Fruit fly (Drosophila melanogaster): ENCODE data around the gene CG18731.

CG18731 gene

DNA sequence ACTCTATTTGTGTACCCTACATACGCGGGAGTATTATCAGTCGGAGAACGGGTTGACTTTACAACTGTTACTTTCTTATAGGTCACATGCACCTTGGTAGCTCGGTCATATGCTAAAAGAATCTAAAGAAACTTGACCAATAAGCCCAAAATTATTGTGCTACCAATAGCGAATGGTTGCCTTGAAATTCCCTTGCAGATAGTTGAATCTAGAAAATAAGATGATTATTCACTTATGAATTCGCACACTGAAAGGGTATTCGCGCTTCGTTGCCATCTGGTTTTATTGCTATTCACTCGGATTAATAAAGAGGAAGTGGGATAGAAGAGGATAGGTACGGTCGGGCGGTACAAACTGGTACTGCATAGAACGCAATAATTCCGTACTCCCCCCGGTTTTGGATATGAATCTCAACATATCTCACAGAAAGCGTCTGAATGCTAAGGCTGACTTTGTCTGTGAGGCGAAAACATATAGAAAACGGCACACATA is 49.1 kb downstream of the CG18731 start (continued):
- peak; percentile 55 for TF ChIP-seq CG15011 (GFP tag; optimal IDR thresholded peaks at IDR 0.05)
- peak; percentile 70; the same call in 2 of the 3 replicates for TF ChIP-seq Mrtf (GFP tag; IDR thresholded peaks at IDR 0.05)
- peak; percentile 28 for TF ChIP-seq CG8290 (GFP tag; optimal IDR thresholded peaks at IDR 0.05)
- TF ChIP-seq CG8290 (tag; optimal IDR thresholded peaks at IDR 0.05), result peak in 1 of 2 experiments; percentile 70
- peak; percentile 76 for TF ChIP-seq CG9727 (GFP tag; optimal IDR thresholded peaks at IDR 0.05)
- peak; percentile 77 for TF ChIP-seq CHES-1-like (GFP tag; optimal IDR thresholded peaks at IDR 0.05)
- peak; percentile 74 for TF ChIP-seq CG4404 (GFP tag; IDR thresholded peaks at IDR 0.05)
- TF ChIP-seq vfl (GFP tag; optimal IDR thresholded peaks at IDR 0.05), result peak; percentile 64
- 0 out of 3 replicates have a peak, but pooled peaks have one; percentile 30 for TF ChIP-seq otp (GFP tag; IDR thresholded peaks at IDR 0.05)
- peak; percentile 41; the same call in 1 of the 2 replicates for TF ChIP-seq ttk (GFP tag; IDR thresholded peaks at IDR 0.05)
- TF ChIP-seq CG3407 (GFP tag; optimal IDR thresholded peaks at IDR 0.05), result peak; percentile 18
- TF ChIP-seq CG1024 (GFP tag; IDR thresholded peaks at IDR 0.05), result no peak
- no peak for TF ChIP-seq sc (optimal IDR thresholded peaks at IDR 0.05)
- peak; percentile 20 for TF ChIP-seq sc (GFP tag; optimal IDR thresholded peaks at IDR 0.05)
- peak; percentile 78 for TF ChIP-seq CG13624 (GFP tag; optimal IDR thresholded peaks at IDR 0.05)
- TF ChIP-seq CG31388 (GFP tag; optimal IDR thresholded peaks at IDR 0.05), result no peak
- TF ChIP-seq CG7928 (GFP tag; optimal IDR thresholded peaks at IDR 0.05), result peak; percentile 11
- no peak for TF ChIP-seq da (GFP tag; optimal IDR thresholded peaks at IDR 0.05)
- TF ChIP-seq jumu (GFP tag; optimal IDR thresholded peaks at IDR 0.05), result peak; percentile 53
- peak; percentile 81 for TF ChIP-seq CG15269 (tag; optimal IDR thresholded peaks at IDR 0.05)
- TF ChIP-seq CG3726 (GFP tag; IDR thresholded peaks at IDR 0.05), result no peak
- peak; percentile 0 for TF ChIP-seq CG7987 (GFP tag; optimal IDR thresholded peaks at IDR 0.05)
- TF ChIP-seq sim (GFP tag; IDR thresholded peaks at IDR 0.05), result no peak
- TF ChIP-seq CG43689 (GFP tag; IDR thresholded peaks at IDR 0.05), result peak; percentile 67
- TF ChIP-seq CG1647 (GFP tag; optimal IDR thresholded peaks at IDR 0.05), result peak; percentile 57
- TF ChIP-seq Myb (GFP tag; optimal IDR thresholded peaks at IDR 0.05), result peak; percentile 56
- TF ChIP-seq Doc2 (GFP tag; IDR thresholded peaks at IDR 0.05), result no peak
- TF ChIP-seq Spps (tag; optimal IDR thresholded peaks at IDR 0.05), result no peak
- TF ChIP-seq lbe (GFP tag; optimal IDR thresholded peaks at IDR 0.05), result no peak
- peak; percentile 67 for TF ChIP-seq CG17385 (GFP tag; optimal IDR thresholded peaks at IDR 0.05)
- no peak for TF ChIP-seq hbn (GFP tag; IDR thresholded peaks at IDR 0.05; ENCODE audit: partially characterized antibody)
- no peak for TF ChIP-seq fru (optimal IDR thresholded peaks at IDR 0.05)
- TF ChIP-seq CG2712 (tag; optimal IDR thresholded peaks at IDR 0.05), result peak; percentile 53
- no peak for TF ChIP-seq CG18764 (GFP tag; optimal IDR thresholded peaks at IDR 0.05)
- no peak for TF ChIP-seq ro (GFP tag; IDR thresholded peaks at IDR 0.05)
- TF ChIP-seq caup (GFP tag; optimal IDR thresholded peaks at IDR 0.05; ENCODE audit: severe bottlenecking), result peak; percentile 60
- TF ChIP-seq CG30020 (tag; optimal IDR thresholded peaks at IDR 0.05), result no peak
- TF ChIP-seq ssp (GFP tag; IDR thresholded peaks at IDR 0.05), result peak; percentile 59
- TF ChIP-seq CG3163 (GFP tag; optimal IDR thresholded peaks at IDR 0.05), result peak; percentile 57
- peak; percentile 57 for TF ChIP-seq CG32772 (GFP tag; IDR thresholded peaks at IDR 0.05)
- TF ChIP-seq ATbp (GFP tag; optimal IDR thresholded peaks at IDR 0.05), result peak; percentile 18
- peak; percentile 36 for TF ChIP-seq CG2875 (GFP tag; optimal IDR thresholded peaks at IDR 0.05)
- no peak for TF ChIP-seq CG9876 (GFP tag; optimal IDR thresholded peaks at IDR 0.05)
- no peak for TF ChIP-seq CkIIα-i1 (GFP tag; IDR thresholded peaks at IDR 0.05)
- TF ChIP-seq Dad (GFP tag; optimal IDR thresholded peaks at IDR 0.05), result peak; percentile 26
- TF ChIP-seq CG2199 (GFP tag; IDR thresholded peaks at IDR 0.05), result no peak
- TF ChIP-seq seq (GFP tag; IDR thresholded peaks at IDR 0.05), result peak; percentile 49; the same call in 1 of the 2 replicates
- no peak for TF ChIP-seq Bgb (GFP tag; IDR thresholded peaks at IDR 0.05; ENCODE audit: partially characterized antibody)
- TF ChIP-seq CG11696 (GFP tag; IDR thresholded peaks at IDR 0.05), result no peak
- TF ChIP-seq knrl (GFP tag; IDR thresholded peaks at IDR 0.05; ENCODE audit: partially characterized antibody), result no peak
- peak; percentile 48 for TF ChIP-seq schlank (tag; optimal IDR thresholded peaks at IDR 0.05)
- TF ChIP-seq CG4282 (GFP tag; optimal IDR thresholded peaks at IDR 0.05), result peak; percentile 57

All from whole organism, embryonic.